Worm (Caenorhabditis elegans) whole organism, early embryonic: ENCODE measurements around the gene F10E7.6.

Experiments used
- ama-1 ChIP-seq: fragments of 150-350 bp; optimal IDR thresholded peaks from 2 replicates; lab custom pipeline; 2014
- pes-1 ChIP-seq: fragments of 200-800 bp; sonication (Bioruptor generic); IDR thresholded peaks from 2 replicates; pipeline ENCODE4 v1.3.6; 2022; ENCODE audit warnings: missing genetic modification reagents, missing genetic modification characterization, missing compliant biosample characterization
- scrt-1 ChIP-seq: fragments of 200-800 bp; sonication (Bioruptor generic); IDR thresholded peaks from 2 replicates; pipeline ENCODE4 v1.3.6; 2022; ENCODE audit warnings: missing genetic modification characterization, missing compliant biosample characterization
- sea-1 ChIP-seq: fragments of 200-800 bp; sonication (Bioruptor generic); conservative IDR thresholded peaks from 2 replicates; pipeline ENCODE4 v1.3.6; 2022; ENCODE audit warnings: missing genetic modification characterization, missing compliant biosample characterization
- tbx-11 ChIP-seq: fragments of 200-800 bp; sonication (Bioruptor generic); IDR thresholded peaks from 2 replicates; pipeline ENCODE4 v1.3.6; 2022; ENCODE audit warnings: missing genetic modification characterization, missing compliant biosample characterization

- no peak for TF ChIP-seq scrt-1 (GFP tag; lab: Robert Waterston, UW)
- no peak for TF ChIP-seq ama-1 (lab: Kevin White, UChicago)
- TF ChIP-seq sea-1 (GFP tag; lab: Robert Waterston, UW): no peak
- no peak for TF ChIP-seq pes-1 (GFP tag; lab: Robert Waterston, UW)
- no peak for TF ChIP-seq tbx-11 (GFP tag; lab: Robert Waterston, UW)
These were observed 42.5 kb downstream of the F10E7.6 start, which contains the start of gene C27H5.2 for ce11 chrII:7155392-7155791.
